Worm (Caenorhabditis elegans): ENCODE measurements around the gene ZK287.9.

- no peak for TF ChIP-seq F55B11.4 (tag; optimal IDR thresholded peaks at IDR 0.05; ENCODE audit: borderline replicate concordance, insufficient read depth)
- no peak for TF ChIP-seq egl-44 (GFP tag; IDR thresholded peaks at IDR 0.05)
- TF ChIP-seq F23B12.7 (tag; optimal IDR thresholded peaks at IDR 0.05; ENCODE audit: insufficient read depth): no peak
- no peak for TF ChIP-seq ztf-3 (GFP tag; optimal IDR thresholded peaks at IDR 0.05)
- no peak for TF ChIP-seq snpc-4 (GFP tag; optimal IDR thresholded peaks at IDR 0.05)
- no peak for TF ChIP-seq snpc-4 (tag; optimal IDR thresholded peaks at IDR 0.05)
- TF ChIP-seq lir-1 (GFP tag; conservative IDR thresholded peaks at IDR 0.05): no peak
- no peak for TF ChIP-seq snpc-1.3 (tag; optimal IDR thresholded peaks at IDR 0.05; ENCODE audit: insufficient read depth)
- no peak for TF ChIP-seq zim-3 (tag; optimal IDR thresholded peaks at IDR 0.05)
These were observed 24.4 kb downstream of the ZK287.9 start for ce11 chrV:9703549-9703948.

Measured in whole organism, young adult.